Fruit fly (Drosophila melanogaster) whole organism: ENCODE results near the gene Tmep.

ENCODE experiments used
- EcR ChIP-seq, 2 experiments: fragments of >200 bp; optimal IDR thresholded peaks; 2 replicates each; lab custom pipeline; 2017; ENCODE audit warnings: missing biosample characterization in 2 of 2, missing genetic modification characterization in 2 of 2, missing genetic modification reagents in 2 of 2
- pan ChIP-seq: fragments of >200 bp; optimal IDR thresholded peaks from 2 replicates; lab custom pipeline; 2017
- psq ChIP-seq: fragments of >200 bp; optimal IDR thresholded peaks from 2 replicates; lab custom pipeline; 2017

DNA sequence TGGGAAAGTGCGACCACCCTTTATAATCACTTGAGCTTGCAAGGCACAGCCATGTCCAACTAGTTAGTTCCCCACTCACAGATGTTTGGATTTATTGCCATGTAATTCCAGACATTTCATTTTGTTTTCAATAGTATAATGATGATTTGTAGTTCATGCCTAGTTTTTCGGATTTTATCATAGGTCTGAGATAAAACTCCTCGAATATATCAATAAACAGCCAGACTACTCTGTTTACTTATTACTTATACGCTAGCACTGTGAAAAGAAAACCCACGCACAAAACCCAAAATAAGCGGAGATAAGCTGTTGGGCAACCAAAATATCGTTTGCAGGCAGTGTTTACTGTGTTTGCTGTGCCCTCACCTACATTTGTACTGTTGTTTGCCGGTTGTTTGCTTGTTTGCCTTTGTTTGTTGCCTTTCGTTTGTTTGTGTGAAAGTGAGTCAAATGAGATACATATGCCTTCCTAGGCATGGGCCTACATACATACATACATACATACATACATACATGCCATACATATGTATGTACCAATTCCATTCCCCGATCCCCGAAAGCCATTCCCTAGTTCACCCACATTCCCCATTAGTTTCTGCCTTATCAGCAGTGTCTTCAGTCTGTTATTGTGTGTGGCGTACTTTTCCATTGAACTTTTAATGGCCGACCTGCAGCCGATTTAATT lies 10.3 kb downstream of the Tmep start:
- TF ChIP-seq EcR (GFP tag; optimal IDR thresholded peaks at IDR 0.05; lab: Kevin White, UChicago) (no peak), pan (lab: Kevin White, UChicago) (no peak), psq (lab: Kevin White, UChicago) (no peak)
